Worm (Caenorhabditis elegans): ENCODE data around the gene lin-7.
"Not testable (repeated sequence)": the region's sequence is repeated elsewhere in the genome, so short reads cannot be mapped to it uniquely, and the experiment has no call there.

DNA sequence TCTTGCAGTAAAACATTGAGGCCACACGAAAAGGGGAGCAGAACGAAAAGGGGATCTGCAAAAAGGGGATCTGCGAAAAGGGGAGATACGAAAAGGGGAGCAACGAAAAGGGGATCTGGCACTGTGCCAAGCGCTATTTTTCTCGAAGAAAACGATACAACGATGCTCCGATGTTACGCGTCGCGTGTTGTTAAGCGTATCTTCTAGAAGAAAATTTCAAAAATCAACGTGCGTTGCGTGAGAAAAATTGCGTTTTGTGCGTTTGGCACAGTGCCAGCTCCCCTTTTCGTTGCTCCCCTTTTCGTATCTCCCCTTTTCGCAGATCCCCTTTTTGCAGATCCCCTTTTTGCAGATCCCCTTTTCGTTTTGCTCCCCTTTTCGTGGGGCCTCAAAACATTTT, 3.0 kb downstream of the lin-7 start, which contains the start of gene Y54G11A.9:
- TF ChIP-seq aly-1 (tag; optimal IDR thresholded peaks at IDR 0.05); sea-1 (GFP tag; conservative IDR thresholded peaks at IDR 0.05); ama-1 (optimal IDR thresholded peaks at IDR 0.05); hmg-4 (GFP tag; optimal IDR thresholded peaks at IDR 0.05); tra-4 (tag; optimal IDR thresholded peaks at IDR 0.05); F13C5.2 (tag; optimal IDR thresholded peaks at IDR 0.05); tbx-37 (GFP tag; conservative IDR thresholded peaks at IDR 0.05); hnd-1 (tag; optimal IDR thresholded peaks at IDR 0.05); tbx-11 (GFP tag; IDR thresholded peaks at IDR 0.05): not testable (repeated sequence)

Data from whole organism, early embryonic.